Worm (Caenorhabditis elegans) whole organism, L3 larva: ENCODE data around the gene sph-1.

Experiments used
- aly-2 ChIP-seq: fragments of 150-350 bp; optimal IDR thresholded peaks from 2 replicates; lab custom pipeline; 2014; ENCODE audit warnings: missing biosample characterization, missing genetic modification characterization
- ama-1 ChIP-seq: fragments of 150-350 bp; optimal IDR thresholded peaks from 2 replicates; lab custom pipeline; 2018
- egl-5 ChIP-seq: fragments of 150-350 bp; optimal IDR thresholded peaks from 2 replicates; lab custom pipeline; 2017; ENCODE audit warnings: missing biosample characterization, missing genetic modification reagents, missing genetic modification characterization, inconsistent platforms
- elt-3 ChIP-seq, 3 experiments: fragments of 150-350 bp in 1 of 3; sonication (generic microtip) in 2 of 3; optimal IDR thresholded peaks; 2 replicates in 2 of 3; 4 replicates in 1 of 3; lab custom pipeline; 2014 to 2017; ENCODE audit warnings: missing biosample characterization in 3 of 3, missing genetic modification characterization in 3 of 3
- nfya-1 ChIP-seq: sonication (generic microtip); optimal IDR thresholded peaks from 2 replicates; lab custom pipeline; 2017; ENCODE audit warnings: missing genetic modification characterization, mild to moderate bottlenecking, missing compliant biosample characterization, antibody characterized with exemption, moderate library complexity; ENCODE audit not compliant: insufficient read depth
- ztf-11 ChIP-seq: fragments of 150-350 bp; optimal IDR thresholded peaks from 2 replicates; lab custom pipeline; 2014; ENCODE audit warnings: missing biosample characterization, missing genetic modification characterization

DNA sequence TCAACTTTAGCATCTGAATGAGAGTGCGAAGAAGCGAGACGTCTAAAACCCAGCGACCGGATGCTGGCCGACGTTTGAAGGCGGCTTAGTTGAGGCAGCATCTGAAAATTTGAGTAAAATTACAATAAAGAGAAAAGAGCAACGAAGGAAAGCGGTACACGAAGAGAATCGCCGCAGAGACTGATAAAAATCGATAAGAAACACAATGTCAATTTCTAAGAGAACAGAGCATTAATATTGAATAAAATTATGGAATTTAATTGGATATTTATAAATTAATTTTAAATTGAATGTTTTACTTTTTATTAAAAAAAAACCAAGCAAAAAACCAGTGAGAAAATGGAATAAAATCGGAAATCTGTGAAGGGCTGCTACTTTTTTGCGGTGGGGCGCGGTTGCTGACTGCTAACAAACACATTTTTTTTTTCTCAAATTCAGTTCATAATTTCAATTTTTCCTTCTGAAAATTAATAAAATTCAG is 3.2 kb downstream of the sph-1 start, which contains the start of the genes ndub-11 and moc-3:
- no peak for TF ChIP-seq ztf-11 (tag; lab: Kevin White, UChicago)
- no peak for TF ChIP-seq elt-3 (tag; optimal IDR thresholded peaks at IDR 0.05; lab: Kevin White, UChicago)
- no peak for TF ChIP-seq aly-2
- TF ChIP-seq nfya-1, result peak; percentile 11
- TF ChIP-seq ama-1 (lab: Kevin White, UChicago), result no peak
- no peak for TF ChIP-seq egl-5
